Worm (Caenorhabditis elegans): ENCODE results near the gene R04F11.5.

Gene R04F11.5

ce11 chrV:12291587-12291986 lies 26.2 kb downstream of the R04F11.5 start, which contains the start of the genes srpa-68 and srh-16 (continued):
- TF ChIP-seq lir-3 (tag; optimal IDR thresholded peaks at IDR 0.05; ENCODE audit: poor library complexity) (peak; percentile 68), ceh-88 (GFP tag; IDR thresholded peaks at IDR 0.05) (peak; percentile 76), ztf-11 (tag; optimal IDR thresholded peaks at IDR 0.05) (peak; percentile 71 to 80), nhr-85 (tag) (peak; percentile 98), mab-9 (GFP tag; IDR thresholded peaks at IDR 0.05) (peak; percentile 87), F16B12.6 (tag; optimal IDR thresholded peaks at IDR 0.05) (peak; percentile 45), nhr-76 (tag; optimal IDR thresholded peaks at IDR 0.05) (no peak), unc-86 (tag; optimal IDR thresholded peaks at IDR 0.05) (peak; percentile 87), ceh-90 (tag; optimal IDR thresholded peaks at IDR 0.05) (peak; percentile 42), ces-1 (GFP tag; optimal IDR thresholded peaks at IDR 0.05) (no peak), alr-1 (tag; optimal IDR thresholded peaks at IDR 0.05; ENCODE audit: borderline replicate concordance) (no peak), jun-1 (tag; optimal IDR thresholded peaks at IDR 0.05) (peak; percentile 78), rnt-1 (tag; optimal IDR thresholded peaks at IDR 0.05) (peak; percentile 97), hlh-17 (GFP tag; optimal IDR thresholded peaks at IDR 0.05; ENCODE audit: borderline replicate concordance) (no peak), aly-2 (tag; optimal IDR thresholded peaks at IDR 0.05) (peak; percentile 82), ceh-63 (GFP tag; optimal IDR thresholded peaks at IDR 0.05) (no peak), zag-1 (tag; optimal IDR thresholded peaks at IDR 0.05) (no peak), efl-3 (GFP tag; optimal IDR thresholded peaks at IDR 0.05) (peak; percentile 36), blmp-1 (tag; optimal IDR thresholded peaks at IDR 0.05) (peak; percentile 72), nhr-12 (tag; optimal IDR thresholded peaks at IDR 0.05) (no peak), C16A3.4 (tag; optimal IDR thresholded peaks at IDR 0.05) (peak; percentile 93), ets-5 (GFP tag; IDR thresholded peaks at IDR 0.05) (no peak), sptf-1 (tag; optimal IDR thresholded peaks at IDR 0.05) (no peak), isw-1 (GFP tag; IDR thresholded peaks at IDR 0.05) (peak; percentile 88), fkh-10 (GFP tag; optimal IDR thresholded peaks at IDR 0.05) (peak; percentile 77), xbp-1 (tag; optimal IDR thresholded peaks at IDR 0.05) (peak; percentile 93), snpc-4 (tag; optimal IDR thresholded peaks at IDR 0.05) (peak; percentile 87), nhr-28 (tag; optimal IDR thresholded peaks at IDR 0.05) (peak; percentile 12), mep-1 (tag; optimal IDR thresholded peaks at IDR 0.05) (peak; percentile 96), sox-4 (tag; optimal IDR thresholded peaks at IDR 0.05) (peak; percentile 87), unc-98 (GFP tag; IDR thresholded peaks at IDR 0.05) (no peak; the same call in 1 of the 2 replicates), Y116A8C.19 (tag; optimal IDR thresholded peaks at IDR 0.05; ENCODE audit: borderline replicate concordance) (no peak), vab-15 (tag; optimal IDR thresholded peaks at IDR 0.05) (no peak), nhr-237 (tag; optimal IDR thresholded peaks at IDR 0.05) (peak; percentile 38), zip-4 (GFP tag; optimal IDR thresholded peaks at IDR 0.05) (peak; percentile 86), fkh-4 (tag; optimal IDR thresholded peaks at IDR 0.05; ENCODE audit: borderline replicate concordance) (peak; percentile 15), pqm-1 (tag; optimal IDR thresholded peaks at IDR 0.05) (no peak), nhr-90 (tag; optimal IDR thresholded peaks at IDR 0.05; ENCODE audit: poor library complexity) (peak; percentile 95), hlh-4 (tag; optimal IDR thresholded peaks at IDR 0.05) (peak; percentile 5), nhr-71 (tag; optimal IDR thresholded peaks at IDR 0.05) (peak; percentile 95), grh-1 (GFP tag; IDR thresholded peaks at IDR 0.05) (peak; percentile 93), egl-13 (tag; optimal IDR thresholded peaks at IDR 0.05) (peak; percentile 88), fos-1 (tag; optimal IDR thresholded peaks at IDR 0.05) (peak; percentile 58), lin-13 (GFP tag; optimal IDR thresholded peaks at IDR 0.05) (peak; percentile 73), irx-1 (tag; optimal IDR thresholded peaks at IDR 0.05) (peak; percentile 90)
